Fruit fly (Drosophila melanogaster) whole organism, embryonic: ENCODE measurements around the gene Dsor1.
A peak's percentile ranks its signal among the peaks of the same experiment; 100 is the strongest.

Source experiments
- Aef1 ChIP-seq: fragments of 200-800 bp; sonication (Bioruptor generic); IDR thresholded peaks from 3 replicates; pipeline ENCODE4 v1.3.6; 2022; ENCODE audit warnings: missing biosample characterization, missing genetic modification characterization
- Asciz ChIP-seq: fragments of 200-800 bp; sonication (Bioruptor generic); optimal IDR thresholded peaks from 2 replicates; lab custom pipeline; 2017; ENCODE audit warnings: missing biosample characterization, mild to moderate bottlenecking, missing genetic modification characterization, missing genetic modification reagents
- CG10267 ChIP-seq: fragments of 200-800 bp; sonication (Bioruptor generic); optimal IDR thresholded peaks from 2 replicates; lab custom pipeline; 2018; ENCODE audit warnings: missing biosample characterization, mild to moderate bottlenecking, missing genetic modification characterization, moderate library complexity
- CG10321 ChIP-seq: fragments of 200-800 bp; sonication (Bioruptor generic); IDR thresholded peaks from 2 replicates; pipeline ENCODE4 v1.3.6; 2022; ENCODE audit warnings: missing biosample characterization, missing genetic modification characterization
- CG10654 ChIP-seq: fragments of 200-800 bp; sonication (Bioruptor generic); optimal IDR thresholded peaks from 2 replicates; lab custom pipeline; 2016; ENCODE audit warnings: missing biosample characterization, missing genetic modification characterization
- CG11085 ChIP-seq: fragments of 200-800 bp; sonication (Bioruptor generic); IDR thresholded peaks from 2 replicates; pipeline ENCODE4 v1.3.6; 2022; ENCODE audit warnings: missing biosample characterization, missing genetic modification characterization
- CG12744 ChIP-seq: fragments of 200-800 bp; sonication (Bioruptor generic); optimal IDR thresholded peaks from 2 replicates; lab custom pipeline; 2016; ENCODE audit warnings: missing biosample characterization, missing genetic modification characterization
- CG14965 ChIP-seq: fragments of 200-800 bp; sonication (Bioruptor generic); optimal IDR thresholded peaks from 2 replicates; lab custom pipeline; 2016; ENCODE audit warnings: missing biosample characterization, missing genetic modification characterization, borderline replicate concordance
- CG1603 ChIP-seq: fragments of 200-800 bp; sonication (Bioruptor generic); optimal IDR thresholded peaks from 2 replicates; lab custom pipeline; 2019; ENCODE audit warnings: missing biosample characterization, mild to moderate bottlenecking, missing genetic modification characterization, moderate library complexity
- CG17186 ChIP-seq: fragments of 200-800 bp; sonication (Bioruptor generic); optimal IDR thresholded peaks from 3 replicates; lab custom pipeline; 2017; ENCODE audit warnings: missing biosample characterization, missing genetic modification reagents, missing genetic modification characterization
- CG18599 ChIP-seq: fragments of 200-800 bp; sonication (Bioruptor generic); optimal IDR thresholded peaks from 3 replicates; lab custom pipeline; 2017; ENCODE audit warnings: missing biosample characterization, missing genetic modification characterization, mild to moderate bottlenecking, moderate library complexity, missing genetic modification reagents
- CG2120 ChIP-seq: fragments of 200-800 bp; sonication (Bioruptor generic); optimal IDR thresholded peaks from 3 replicates; lab custom pipeline; 2016; ENCODE audit warnings: missing biosample characterization, missing genetic modification characterization
- CG32767 ChIP-seq: fragments of 200-800 bp; sonication (Bioruptor generic); IDR thresholded peaks from 2 replicates; pipeline ENCODE4 v1.3.6; 2022; ENCODE audit warnings: missing biosample characterization, missing genetic modification characterization
- CG3281 ChIP-seq: fragments of 200-800 bp; sonication (Bioruptor generic); optimal IDR thresholded peaks from 3 replicates; lab custom pipeline; 2017; ENCODE audit warnings: missing biosample characterization, mild to moderate bottlenecking, missing genetic modification characterization
- CG33557 ChIP-seq: fragments of 200-800 bp; sonication (Bioruptor generic); optimal IDR thresholded peaks from 2 replicates; lab custom pipeline; 2019; ENCODE audit warnings: missing biosample characterization, mild to moderate bottlenecking, missing genetic modification characterization, moderate library complexity
- CG3995 ChIP-seq: fragments of 200-800 bp; sonication (Bioruptor generic); optimal IDR thresholded peaks from 3 replicates; lab custom pipeline; 2016; ENCODE audit warnings: missing biosample characterization, missing genetic modification characterization
- CG4617 ChIP-seq: fragments of 200-800 bp; sonication (Bioruptor generic); optimal IDR thresholded peaks from 3 replicates; lab custom pipeline; 2016; ENCODE audit warnings: missing biosample characterization, missing genetic modification characterization, borderline replicate concordance
- CG5245 ChIP-seq: fragments of 200-800 bp; sonication (Bioruptor generic); optimal IDR thresholded peaks from 3 replicates; lab custom pipeline; 2016; ENCODE audit warnings: missing biosample characterization, missing genetic modification characterization
- CG5953 ChIP-seq: fragments of 200-800 bp; sonication (Bioruptor generic); IDR thresholded peaks from 2 replicates; pipeline ENCODE4 v1.3.6; 2022; ENCODE audit warnings: missing biosample characterization, missing genetic modification characterization
- CG6175 ChIP-seq: fragments of 200-800 bp; sonication (Bioruptor generic); IDR thresholded peaks from 3 replicates; pipeline ENCODE4 v1.3.6; 2022; ENCODE audit warnings: missing biosample characterization, missing genetic modification characterization
- CG6254 ChIP-seq: fragments of 200-800 bp; sonication (Bioruptor generic); optimal IDR thresholded peaks from 3 replicates; lab custom pipeline; 2017; ENCODE audit warnings: mild to moderate bottlenecking, missing biosample characterization, missing genetic modification reagents, missing genetic modification characterization
- CG7357 ChIP-seq: fragments of 200-800 bp; sonication (Bioruptor generic); IDR thresholded peaks from 3 replicates; pipeline ENCODE4 v1.3.6; 2022; ENCODE audit warnings: missing biosample characterization, missing genetic modification characterization
- CG7372 ChIP-seq: fragments of 200-800 bp; sonication (Bioruptor generic); IDR thresholded peaks from 2 replicates; pipeline ENCODE4 v1.3.6; 2022; ENCODE audit warnings: missing biosample characterization, missing genetic modification characterization
- CG7839 ChIP-seq: fragments of 200-800 bp; sonication (Bioruptor generic); optimal IDR thresholded peaks from 3 replicates; lab custom pipeline; 2018; ENCODE audit warnings: missing biosample characterization, mild to moderate bottlenecking, missing genetic modification characterization, moderate library complexity
- CG8478 ChIP-seq: fragments of >200 bp; optimal IDR thresholded peaks from 2 replicates; lab custom pipeline; 2018
- CG9817 ChIP-seq: fragments of 200-800 bp; sonication (Bioruptor generic); optimal IDR thresholded peaks from 2 replicates; lab custom pipeline; 2018; ENCODE audit warnings: missing biosample characterization, mild to moderate bottlenecking, missing genetic modification characterization, moderate library complexity
- CrebB ChIP-seq: fragments of 200-800 bp; sonication (Bioruptor generic); optimal IDR thresholded peaks from 3 replicates; lab custom pipeline; 2018; ENCODE audit warnings: missing biosample characterization, mild to moderate bottlenecking, missing genetic modification characterization
- Fer2 ChIP-seq: fragments of 200-800 bp; sonication (Bioruptor generic); optimal IDR thresholded peaks from 2 replicates; lab custom pipeline; 2018; ENCODE audit warnings: missing biosample characterization, mild to moderate bottlenecking, missing genetic modification characterization, moderate library complexity
- Hr3 ChIP-seq: fragments of 200-800 bp; sonication (Bioruptor generic); optimal IDR thresholded peaks from 3 replicates; lab custom pipeline; 2016; ENCODE audit warnings: missing biosample characterization, missing genetic modification characterization
- Hsf ChIP-seq: fragments of 200-800 bp; sonication (Bioruptor generic); optimal IDR thresholded peaks from 3 replicates; lab custom pipeline; 2016; ENCODE audit warnings: missing biosample characterization, missing genetic modification characterization
- Lpt ChIP-seq: fragments of >200 bp; optimal IDR thresholded peaks from 2 replicates; lab custom pipeline; 2018; ENCODE audit warnings: missing biosample characterization, missing genetic modification characterization
- Nf-YC ChIP-seq: fragments of 200-800 bp; optimal IDR thresholded peaks from 3 replicates; lab custom pipeline; 2019; ENCODE audit warnings: missing biosample characterization, mild to moderate bottlenecking, missing genetic modification characterization, moderate library complexity
- TFAM ChIP-seq: fragments of 200-800 bp; sonication (Bioruptor generic); optimal IDR thresholded peaks from 2 replicates; lab custom pipeline; 2017; ENCODE audit warnings: missing biosample characterization, missing genetic modification characterization, inconsistent platforms
- Vsx1 ChIP-seq: fragments of 200-800 bp; sonication (Bioruptor generic); optimal IDR thresholded peaks from 2 replicates; lab custom pipeline; 2017; ENCODE audit warnings: missing biosample characterization, mild to moderate bottlenecking, missing genetic modification characterization, missing genetic modification reagents
- abd-A ChIP-seq: fragments of 200-800 bp; sonication (Bioruptor generic); optimal IDR thresholded peaks from 3 replicates; lab custom pipeline; 2019; ENCODE audit warnings: missing biosample characterization, mild to moderate bottlenecking, missing genetic modification characterization, moderate library complexity
- ase ChIP-seq: fragments of 200-800 bp; sonication (Bioruptor generic); IDR thresholded peaks from 3 replicates; pipeline ENCODE4 v1.3.6; 2022; ENCODE audit warnings: missing biosample characterization, missing genetic modification characterization
- cas ChIP-seq: fragments of 200-800 bp; sonication (Bioruptor generic); IDR thresholded peaks from 2 replicates; pipeline ENCODE4 v1.3.6; 2022; ENCODE audit warnings: missing biosample characterization, missing genetic modification characterization
- crc ChIP-seq: fragments of 200-800 bp; sonication (Bioruptor generic); optimal IDR thresholded peaks from 2 replicates; lab custom pipeline; 2016; ENCODE audit warnings: missing biosample characterization, missing genetic modification characterization
- da ChIP-seq: fragments of 200-800 bp; sonication (Bioruptor generic); optimal IDR thresholded peaks from 2 replicates; lab custom pipeline; 2016; ENCODE audit warnings: missing biosample characterization, missing genetic modification characterization
- danr ChIP-seq: fragments of 200-800 bp; sonication (Bioruptor generic); IDR thresholded peaks from 2 replicates; pipeline ENCODE4 v1.3.6; 2022; ENCODE audit warnings: missing biosample characterization, missing genetic modification characterization
- dysf ChIP-seq: fragments of 200-800 bp; sonication (Bioruptor generic); IDR thresholded peaks from 3 replicates; pipeline ENCODE4 v1.3.6; 2022; ENCODE audit warnings: missing biosample characterization, missing genetic modification characterization
- fru ChIP-seq: fragments of >200 bp; optimal IDR thresholded peaks from 2 replicates; lab custom pipeline; 2017
- her ChIP-seq: fragments of 200-800 bp; sonication (Bioruptor generic); optimal IDR thresholded peaks from 2 replicates; lab custom pipeline; 2016; ENCODE audit warnings: missing biosample characterization, missing genetic modification characterization
- ken ChIP-seq: fragments of 200-800 bp; sonication (Bioruptor generic); IDR thresholded peaks from 3 replicates; pipeline ENCODE4 v1.3.6; 2022; ENCODE audit warnings: missing biosample characterization, missing genetic modification characterization
- run ChIP-seq: fragments of 200-800 bp; sonication (Bioruptor generic); optimal IDR thresholded peaks from 3 replicates; lab custom pipeline; 2018; ENCODE audit warnings: missing biosample characterization, mild to moderate bottlenecking, missing genetic modification characterization
- scrt ChIP-seq: fragments of 200-800 bp; sonication (Bioruptor generic); optimal IDR thresholded peaks from 2 replicates; lab custom pipeline; 2018; ENCODE audit warnings: missing biosample characterization, mild to moderate bottlenecking, missing genetic modification characterization, moderate library complexity
- sens-2 ChIP-seq: fragments of 200-800 bp; sonication (Bioruptor generic); IDR thresholded peaks from 2 replicates; pipeline ENCODE4 v1.3.6; 2022; ENCODE audit warnings: missing biosample characterization, missing genetic modification characterization
- tio ChIP-seq: fragments of 200-800 bp; sonication (Bioruptor generic); optimal IDR thresholded peaks from 2 replicates; lab custom pipeline; 2017; ENCODE audit warnings: missing biosample characterization, missing genetic modification characterization, inconsistent platforms
- tup ChIP-seq: fragments of 200-800 bp; sonication (Bioruptor generic); optimal IDR thresholded peaks from 2 replicates; lab custom pipeline; 2016; ENCODE audit warnings: missing biosample characterization, mild to moderate bottlenecking, missing genetic modification characterization, moderate library complexity
- unc-4 ChIP-seq: fragments of 200-800 bp; sonication (Bioruptor generic); IDR thresholded peaks from 2 replicates; pipeline ENCODE4 v1.3.6; 2022; ENCODE audit warnings: missing biosample characterization, missing genetic modification characterization; ENCODE audit not compliant: partially characterized antibody
- unpg ChIP-seq: fragments of 200-800 bp; sonication (Bioruptor generic); optimal IDR thresholded peaks from 3 replicates; lab custom pipeline; 2018; ENCODE audit warnings: missing biosample characterization, mild to moderate bottlenecking, missing genetic modification characterization, moderate library complexity
- zfh2 ChIP-seq: fragments of 200-800 bp; sonication (Bioruptor generic); optimal IDR thresholded peaks from 2 replicates; lab custom pipeline; 2016; ENCODE audit warnings: missing biosample characterization, missing genetic modification characterization

Gene Dsor1

dm6 chrX:9282783-9283289 is 35.7 kb downstream of the Dsor1 start, which contains the start of gene c11.1 (continued):
- TF ChIP-seq CG18599: no peak
- TF ChIP-seq CG9817 (tag; lab: Kevin White, UChicago): no peak
- TF ChIP-seq zfh2 (GFP tag; lab: Kevin White, UChicago): no peak
- no peak for TF ChIP-seq ase (GFP tag; lab: Robert Waterston, UW)
- no peak for TF ChIP-seq CG3995 (GFP tag; lab: Kevin White, UChicago)
- TF ChIP-seq CG10654 (GFP tag; lab: Kevin White, UChicago): no peak
- no peak for TF ChIP-seq Vsx1 (GFP tag; lab: Kevin White, UChicago)
- TF ChIP-seq CG7357 (GFP tag; lab: Robert Waterston, UW): no peak
- no peak for TF ChIP-seq CG6175 (GFP tag; lab: Robert Waterston, UW)
- TF ChIP-seq CG32767 (GFP tag; lab: Robert Waterston, UW): no peak
- no peak for TF ChIP-seq scrt (GFP tag; lab: Kevin White, UChicago)
- TF ChIP-seq sens-2 (GFP tag; lab: Robert Waterston, UW): no peak
- TF ChIP-seq Lpt (GFP tag; lab: Kevin White, UChicago): no peak
- TF ChIP-seq CG5953 (GFP tag; lab: Robert Waterston, UW): no peak
- TF ChIP-seq CG2120 (GFP tag; lab: Kevin White, UChicago): peak; percentile 32
- no peak for TF ChIP-seq run (tag; lab: Kevin White, UChicago)
- TF ChIP-seq Fer2: no peak
- TF ChIP-seq her (GFP tag; lab: Kevin White, UChicago): no peak
- TF ChIP-seq unpg (GFP tag; lab: Kevin White, UChicago): no peak
- TF ChIP-seq Asciz (GFP tag; lab: Kevin White, UChicago): no peak
- TF ChIP-seq CrebB: no peak
- peak; percentile 4 for TF ChIP-seq CG10267 (tag; lab: Kevin White, UChicago)
- no peak for TF ChIP-seq crc (GFP tag; lab: Kevin White, UChicago)
- no peak for TF ChIP-seq CG3281
- no peak for TF ChIP-seq da (GFP tag; lab: Kevin White, UChicago)
- no peak for TF ChIP-seq unc-4 (GFP tag; lab: Robert Waterston, UW)
- no peak for TF ChIP-seq fru (lab: Kevin White, UChicago)
- no peak for TF ChIP-seq tio (GFP tag; lab: Kevin White, UChicago)
- no peak for TF ChIP-seq CG12744 (GFP tag; lab: Kevin White, UChicago)
- no peak for TF ChIP-seq cas
- TF ChIP-seq CG5245 (GFP tag; lab: Kevin White, UChicago): no peak
- no peak for TF ChIP-seq CG17186
- TF ChIP-seq CG11085: no peak
- no peak for TF ChIP-seq CG14965
- no peak for TF ChIP-seq Hr3 (GFP tag; lab: Kevin White, UChicago)
- TF ChIP-seq Aef1 (GFP tag; lab: Robert Waterston, UW): peak; percentile 35; the same call in 1 of the 3 replicates
- peak; percentile 39; the same call in 1 of the 3 replicates for TF ChIP-seq dysf (GFP tag; lab: Robert Waterston, UW)
- TF ChIP-seq CG7839 (tag; lab: Kevin White, UChicago): no peak
- no peak for TF ChIP-seq CG8478 (lab: Kevin White, UChicago)
- no peak for TF ChIP-seq CG6254 (GFP tag; lab: Kevin White, UChicago)
- no peak for TF ChIP-seq CG33557 (GFP tag; lab: Kevin White, UChicago)
- TF ChIP-seq ken (GFP tag; lab: Robert Waterston, UW): no peak
- peak; percentile 45 for TF ChIP-seq CG4617 (GFP tag; lab: Kevin White, UChicago)
- TF ChIP-seq CG1603 (tag; lab: Kevin White, UChicago): no peak
- peak; percentile 59 for TF ChIP-seq Nf-YC (tag; lab: Kevin White, UChicago)
- no peak for TF ChIP-seq CG7372
- no peak for TF ChIP-seq tup (GFP tag; lab: Kevin White, UChicago)
- no peak for TF ChIP-seq abd-A
- no peak for TF ChIP-seq CG10321 (GFP tag; lab: Robert Waterston, UW)
- TF ChIP-seq danr (GFP tag; lab: Robert Waterston, UW): no peak
- no peak for TF ChIP-seq TFAM (GFP tag; lab: Kevin White, UChicago)
- no peak for TF ChIP-seq Hsf (GFP tag; lab: Kevin White, UChicago)
